Worm (Caenorhabditis elegans): ENCODE results near the gene R105.5.

R105.5 gene

DNA sequence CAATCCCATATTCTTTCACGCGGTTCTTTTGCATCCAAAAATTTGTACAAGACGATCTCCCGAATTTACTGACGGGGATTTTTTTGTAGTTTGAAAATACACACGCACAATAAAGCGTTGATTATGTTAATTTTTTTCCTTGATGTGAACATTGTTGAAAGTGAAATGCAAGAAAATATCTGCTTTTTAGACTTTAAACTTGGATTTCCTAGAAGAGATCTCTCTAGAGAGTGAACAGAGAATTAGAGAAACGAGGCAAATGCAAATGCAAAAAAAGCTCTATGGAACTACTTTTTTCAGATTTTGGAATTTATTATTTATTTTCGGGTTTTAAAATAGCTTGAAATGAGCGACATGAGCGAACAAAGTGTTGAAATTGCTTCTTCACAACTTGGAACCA is 29.0 kb downstream of the R105.5 start, which contains the start of gene F29B9.1:
F29B9.1 (plus strand) TSS at position 301 of the 400 bp plus-strand sequence.
- no peak for TF ChIP-seq pag-3 (tag; optimal IDR thresholded peaks at IDR 0.05; ENCODE audit: borderline replicate concordance, insufficient read depth)
- TF ChIP-seq fkh-8 (tag; optimal IDR thresholded peaks at IDR 0.05) = no peak
- no peak for TF ChIP-seq elt-2 (tag; optimal IDR thresholded peaks at IDR 0.05)
- no peak for TF ChIP-seq unc-62 (GFP tag; optimal IDR thresholded peaks at IDR 0.05)
- TF ChIP-seq C16A3.4 (tag; optimal IDR thresholded peaks at IDR 0.05) = no peak

DNA sequence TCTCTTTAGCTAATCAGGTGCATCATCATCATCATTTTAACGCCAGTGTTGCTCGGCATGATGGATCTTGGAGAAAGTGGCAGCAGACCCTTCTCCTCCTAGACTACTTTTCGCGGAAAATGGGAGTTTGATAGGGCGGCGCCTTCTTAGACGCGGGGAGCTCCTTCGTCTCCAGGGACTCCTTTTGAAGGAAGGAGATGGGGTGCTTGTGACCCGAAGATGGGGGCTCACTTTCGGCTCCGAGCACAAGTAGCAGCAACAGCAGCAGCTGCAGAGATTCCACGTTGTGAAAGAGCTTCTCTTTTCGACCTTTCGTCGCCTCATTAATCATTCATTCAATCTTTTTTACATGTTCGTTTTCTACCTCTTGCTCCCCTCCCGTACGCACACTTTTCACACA is 31.3 kb downstream of the R105.5 start:
- TF ChIP-seq ets-5 (GFP tag; IDR thresholded peaks at IDR 0.05) = no peak
- no peak for TF ChIP-seq grh-1 (GFP tag; IDR thresholded peaks at IDR 0.05)
- TF ChIP-seq ceh-63 (GFP tag; optimal IDR thresholded peaks at IDR 0.05) = no peak
- no peak for TF ChIP-seq pag-3 (tag; optimal IDR thresholded peaks at IDR 0.05; ENCODE audit: borderline replicate concordance, insufficient read depth)
- peak; percentile 46 for TF ChIP-seq lin-14 (GFP tag; optimal IDR thresholded peaks at IDR 0.05)
- TF ChIP-seq mab-9 (GFP tag; IDR thresholded peaks at IDR 0.05) = peak; percentile 63
- TF ChIP-seq nhr-77 (tag; optimal IDR thresholded peaks at IDR 0.05) = no peak
- no peak for TF ChIP-seq vab-15 (tag; optimal IDR thresholded peaks at IDR 0.05)
- no peak for TF ChIP-seq unc-98 (GFP tag; IDR thresholded peaks at IDR 0.05)
- TF ChIP-seq elt-3 (tag; optimal IDR thresholded peaks at IDR 0.05) = no peak
- TF ChIP-seq ceh-82 (tag; optimal IDR thresholded peaks at IDR 0.05) = peak in 1 of 3 experiments; percentile 2
- no peak for TF ChIP-seq tlp-1 (tag; optimal IDR thresholded peaks at IDR 0.05)
- no peak for TF ChIP-seq fos-1 (tag; optimal IDR thresholded peaks at IDR 0.05)
- TF ChIP-seq nhr-12 (tag; optimal IDR thresholded peaks at IDR 0.05) = no peak
- TF ChIP-seq efl-1 (optimal IDR thresholded peaks at IDR 0.05) = no peak
- no peak for TF ChIP-seq efl-1 (GFP tag; optimal IDR thresholded peaks at IDR 0.05 in 1 of 2)
- no peak for TF ChIP-seq unc-62 (GFP tag; optimal IDR thresholded peaks at IDR 0.05)
- TF ChIP-seq fkh-10 (GFP tag; optimal IDR thresholded peaks at IDR 0.05) = no peak
- no peak for TF ChIP-seq nhr-84 (tag; optimal IDR thresholded peaks at IDR 0.05)
- TF ChIP-seq rnt-1 (tag; optimal IDR thresholded peaks at IDR 0.05) = no peak

DNA sequence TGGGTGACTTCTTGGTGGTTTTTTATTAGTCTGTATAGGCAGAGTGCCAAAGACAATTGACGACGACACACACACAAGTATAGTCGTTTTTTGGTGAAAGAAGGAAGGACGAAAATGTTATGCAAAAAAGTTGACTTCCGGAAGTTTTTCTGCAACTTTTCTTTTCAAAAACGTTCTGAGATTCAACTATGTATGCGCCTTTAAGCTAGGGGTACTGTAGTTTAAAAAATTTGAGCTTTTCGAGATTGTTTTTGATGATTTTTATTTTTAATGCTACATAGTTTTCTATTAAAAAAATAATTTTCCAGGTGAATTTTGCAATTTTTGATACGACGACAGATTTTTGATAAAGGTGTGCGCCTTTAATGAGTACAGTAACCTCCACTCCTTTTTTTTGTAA is 31.7 kb downstream of the R105.5 start:
- TF ChIP-seq nhr-47 (tag; optimal IDR thresholded peaks at IDR 0.05) (no peak), egl-27 (tag; optimal IDR thresholded peaks at IDR 0.05) (no peak), lin-35 (GFP tag; optimal IDR thresholded peaks at IDR 0.05) (no peak), ces-1 (GFP tag; optimal IDR thresholded peaks at IDR 0.05) (no peak), vab-15 (tag; optimal IDR thresholded peaks at IDR 0.05) (no peak), efl-1 (optimal IDR thresholded peaks at IDR 0.05) (no peak), efl-1 (GFP tag; optimal IDR thresholded peaks at IDR 0.05 in 1 of 2) (no peak), zip-4 (GFP tag; optimal IDR thresholded peaks at IDR 0.05) (no peak), ceh-90 (tag; optimal IDR thresholded peaks at IDR 0.05) (no peak), elt-3 (tag; optimal IDR thresholded peaks at IDR 0.05) (no peak), pqm-1 (tag; optimal IDR thresholded peaks at IDR 0.05) (no peak), nhr-11 (tag; optimal IDR thresholded peaks at IDR 0.05) (no peak), aly-2 (tag; optimal IDR thresholded peaks at IDR 0.05) (no peak), fkh-8 (tag; optimal IDR thresholded peaks at IDR 0.05) (no peak), isw-1 (GFP tag; IDR thresholded peaks at IDR 0.05) (no peak), fkh-4 (tag; optimal IDR thresholded peaks at IDR 0.05; ENCODE audit: borderline replicate concordance) (no peak), lin-14 (GFP tag; optimal IDR thresholded peaks at IDR 0.05) (no peak), dsc-1 (tag; optimal IDR thresholded peaks at IDR 0.05) (no peak), C16A3.4 (tag; optimal IDR thresholded peaks at IDR 0.05) (no peak), lin-39 (tag; optimal IDR thresholded peaks at IDR 0.05) (no peak), alr-1 (tag; optimal IDR thresholded peaks at IDR 0.05; ENCODE audit: borderline replicate concordance) (no peak)

DNA sequence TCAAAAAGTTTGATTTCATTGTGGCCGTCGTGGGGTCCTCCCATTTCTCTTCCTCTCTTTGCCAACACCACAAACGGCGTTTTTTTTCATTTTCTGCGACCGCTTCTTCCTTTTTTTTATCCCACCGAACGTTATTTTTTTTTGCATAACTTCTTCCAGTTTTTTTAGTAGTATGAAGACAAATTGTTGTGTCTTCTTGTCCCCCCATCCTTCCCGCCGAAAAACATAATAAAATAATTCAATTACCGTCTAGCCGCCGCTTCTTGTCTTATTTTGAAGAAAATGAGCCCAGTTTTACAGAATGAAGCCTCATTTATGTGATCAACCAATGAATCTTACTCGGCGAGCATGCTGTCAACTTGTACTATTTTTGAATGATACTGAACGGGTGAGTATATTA is 33.1 kb downstream of the R105.5 start, which contains the start of gene F29B9.12:
F29B9.12 (plus strand) TSS at position 301 of the 400 bp plus-strand sequence.
- TF ChIP-seq fkh-8 (tag; optimal IDR thresholded peaks at IDR 0.05) (no peak), unc-86 (tag; optimal IDR thresholded peaks at IDR 0.05) (no peak), unc-62 (GFP tag; optimal IDR thresholded peaks at IDR 0.05) (no peak), nhr-237 (tag; optimal IDR thresholded peaks at IDR 0.05) (no peak), nhr-76 (tag; optimal IDR thresholded peaks at IDR 0.05) (no peak), swsn-7 (tag; optimal IDR thresholded peaks at IDR 0.05) (no peak)

All from whole organism, L1 larva.